Worm (Caenorhabditis elegans): ENCODE results near the gene Y57G11C.33.

ce11 chrIV:14620543-14620942 lies 36.3 kb upstream of the Y57G11C.33 start:
- TF ChIP-seq aly-2 (tag; optimal IDR thresholded peaks at IDR 0.05) = no peak
- TF ChIP-seq eor-1 (tag; optimal IDR thresholded peaks at IDR 0.05) = no peak
- no peak for TF ChIP-seq elt-2 (tag; optimal IDR thresholded peaks at IDR 0.05)
- TF ChIP-seq lin-15B (tag; optimal IDR thresholded peaks at IDR 0.05) = peak; percentile 38
- TF ChIP-seq pqm-1 (tag; optimal IDR thresholded peaks at IDR 0.05) = peak; percentile 74
- no peak for TF ChIP-seq nhr-23 (tag; optimal IDR thresholded peaks at IDR 0.05)
- no peak for TF ChIP-seq nhr-25 (tag; optimal IDR thresholded peaks at IDR 0.05)
- peak; percentile 39 for TF ChIP-seq ztf-4 (tag; optimal IDR thresholded peaks at IDR 0.05)
- peak; percentile 27 for TF ChIP-seq ama-1 (optimal IDR thresholded peaks at IDR 0.05)
- no peak for TF ChIP-seq tbx-2 (tag; optimal IDR thresholded peaks at IDR 0.05)
- TF ChIP-seq nhr-77 (tag; optimal IDR thresholded peaks at IDR 0.05) = no peak
- TF ChIP-seq nhr-67 (tag; optimal IDR thresholded peaks at IDR 0.05) = no peak

Data from whole organism, L3 larva.